Fruit fly (Drosophila melanogaster): Measurements from ENCODE around the gene CG12310.

Gene CG12310

dm6 chr3L:15005085-15005484, 45.5 kb downstream of the CG12310 start:
- no peak for TF ChIP-seq noc (tag; optimal IDR thresholded peaks at IDR 0.05)

All from whole organism, larva.